Worm (Caenorhabditis elegans): ENCODE measurements around the gene W06H8.6.

W06H8.6 gene

ce11 chrV:6220752-6221151 is 6.1 kb downstream of the W06H8.6 start (continued):
- TF ChIP-seq dpff-1 (tag; optimal IDR thresholded peaks at IDR 0.05): no peak
- no peak for TF ChIP-seq lag-1 (GFP tag; IDR thresholded peaks at IDR 0.05)
- TF ChIP-seq nfya-2 (GFP tag; IDR thresholded peaks at IDR 0.05): 0 out of 2 replicates have a peak, but pooled peaks have one; percentile 65
- TF ChIP-seq F49E8.2 (tag; optimal IDR thresholded peaks at IDR 0.05; ENCODE audit: insufficient read depth): no peak
- TF ChIP-seq nhr-80 (tag; optimal IDR thresholded peaks at IDR 0.05): no peak
- no peak for TF ChIP-seq sdz-38 (tag; optimal IDR thresholded peaks at IDR 0.05)
- TF ChIP-seq fkh-3 (tag; optimal IDR thresholded peaks at IDR 0.05): no peak
- no peak for TF ChIP-seq nfya-1 (tag; optimal IDR thresholded peaks at IDR 0.05; ENCODE audit: borderline replicate concordance, insufficient read depth)
- no peak for TF ChIP-seq T26A5.8 (tag; optimal IDR thresholded peaks at IDR 0.05)
- no peak for TF ChIP-seq egl-44 (GFP tag; IDR thresholded peaks at IDR 0.05)
- no peak for TF ChIP-seq him-1 (tag; optimal IDR thresholded peaks at IDR 0.05)
- no peak for TF ChIP-seq ekl-4 (GFP tag; IDR thresholded peaks at IDR 0.05)
- no peak for TF ChIP-seq athp-1 (tag; optimal IDR thresholded peaks at IDR 0.05)
- no peak for TF ChIP-seq mes-4 (tag; optimal IDR thresholded peaks at IDR 0.05)
- TF ChIP-seq dpl-1 (GFP tag; optimal IDR thresholded peaks at IDR 0.05): no peak
- no peak for TF ChIP-seq hsf-1 (GFP tag; IDR thresholded peaks at IDR 0.05)
- TF ChIP-seq F52B5.7 (tag; optimal IDR thresholded peaks at IDR 0.05): no peak
- TF ChIP-seq pbrm-1 (GFP tag; IDR thresholded peaks at IDR 0.05): 0 out of 2 replicates have a peak, but pooled peaks have one; percentile 28
- TF ChIP-seq sea-2 (GFP tag; IDR thresholded peaks at IDR 0.05): no peak
- TF ChIP-seq F22D6.2 (tag; optimal IDR thresholded peaks at IDR 0.05): no peak
- TF ChIP-seq B0035.1 (tag; optimal IDR thresholded peaks at IDR 0.05): no peak
- TF ChIP-seq xnd-1 (tag; optimal IDR thresholded peaks at IDR 0.05): no peak
- TF ChIP-seq lin-26 (GFP tag; IDR thresholded peaks at IDR 0.05): no peak
- TF ChIP-seq F55B11.4 (tag; optimal IDR thresholded peaks at IDR 0.05; ENCODE audit: borderline replicate concordance, insufficient read depth): no peak
- TF ChIP-seq lir-1 (GFP tag; conservative IDR thresholded peaks at IDR 0.05): no peak
- no peak for TF ChIP-seq rec-8 (tag; optimal IDR thresholded peaks at IDR 0.05)
- TF ChIP-seq ceh-58 (GFP tag; IDR thresholded peaks at IDR 0.05): no peak
- TF ChIP-seq attf-5 (GFP tag; optimal IDR thresholded peaks at IDR 0.05): no peak
- no peak for TF ChIP-seq lin-54 (GFP tag; optimal IDR thresholded peaks at IDR 0.05)
- no peak for TF ChIP-seq F33H1.4 (GFP tag; IDR thresholded peaks at IDR 0.05)
- no peak for TF ChIP-seq ztf-18 (tag; optimal IDR thresholded peaks at IDR 0.05)
- no peak for TF ChIP-seq snpc-3.4 (tag; optimal IDR thresholded peaks at IDR 0.05)
- 0 out of 2 replicates have a peak, but pooled peaks have one; percentile 19 for TF ChIP-seq Y95B8A.8 (GFP tag; IDR thresholded peaks at IDR 0.05)
- TF ChIP-seq aptf-2 (GFP tag; conservative IDR thresholded peaks at IDR 0.05): no peak
- no peak for TF ChIP-seq sptf-2 (GFP tag; optimal IDR thresholded peaks at IDR 0.05)
- 0 out of 2 replicates have a peak, but pooled peaks have one; percentile 55 for TF ChIP-seq Y53G8AR.9 (GFP tag; conservative IDR thresholded peaks at IDR 0.05)
- no peak for TF ChIP-seq B0261.1 (tag; optimal IDR thresholded peaks at IDR 0.05)
- no peak for TF ChIP-seq egrh-3 (GFP tag; IDR thresholded peaks at IDR 0.05)
- TF ChIP-seq egl-18 (GFP tag; IDR thresholded peaks at IDR 0.05): no peak
- TF ChIP-seq nfyb-1 (GFP tag; IDR thresholded peaks at IDR 0.05): 0 out of 2 replicates have a peak, but pooled peaks have one; percentile 35
- peak; percentile 85 for TF ChIP-seq ama-1 (optimal IDR thresholded peaks at IDR 0.05)
- TF ChIP-seq ama-1 (GFP tag; optimal IDR thresholded peaks at IDR 0.05): no peak
- TF ChIP-seq F23B12.7 (tag; optimal IDR thresholded peaks at IDR 0.05; ENCODE audit: insufficient read depth): no peak
- TF ChIP-seq tbx-9 (tag; optimal IDR thresholded peaks at IDR 0.05; ENCODE audit: borderline replicate concordance): no peak
- TF ChIP-seq chd-7 (tag; optimal IDR thresholded peaks at IDR 0.05): peak; percentile 33
- no peak for TF ChIP-seq unc-62 (GFP tag; optimal IDR thresholded peaks at IDR 0.05)
- no peak for TF ChIP-seq mxl-1 (tag; optimal IDR thresholded peaks at IDR 0.05)
- TF ChIP-seq hmg-20 (GFP tag; IDR thresholded peaks at IDR 0.05): no peak
- no peak for TF ChIP-seq hrde-1 (tag; optimal IDR thresholded peaks at IDR 0.05; ENCODE audit: borderline replicate concordance)
- peak; percentile 43 for TF ChIP-seq pha-4 (tag; optimal IDR thresholded peaks at IDR 0.05)

All from whole organism, young adult.